Worm (Caenorhabditis elegans) whole organism, L4 larva: ENCODE measurements around the gene mix-1.

Experiments
- R02D3.7 ChIP-seq: fragments of 150-350 bp; sonication (generic microtip); optimal IDR thresholded peaks from 3 replicates; lab custom pipeline; 2014; ENCODE audit warnings: missing biosample characterization, missing genetic modification characterization
- Y75B8A.6 ChIP-seq: fragments of 200-800 bp; sonication (Bioruptor generic); IDR thresholded peaks from 2 replicates; pipeline ENCODE4 v1.3.6; 2022; ENCODE audit warnings: missing genetic modification reagents, missing genetic modification characterization, missing compliant biosample characterization
- ces-1 ChIP-seq: fragments of 150-350 bp; sonication (generic microtip); optimal IDR thresholded peaks from 4 replicates; lab custom pipeline; 2014; ENCODE audit warnings: missing biosample characterization, missing genetic modification reagents, missing genetic modification characterization
- daf-16 ChIP-seq, 3 experiments: sonication (generic microtip); optimal IDR thresholded peaks; 2 replicates each; lab custom pipeline; 2016 to 2017; ENCODE audit warnings: missing genetic modification characterization in 3 of 3, missing genetic modification reagents in 3 of 3, mild to moderate bottlenecking in 2 of 3, missing compliant biosample characterization in 2 of 3, missing biosample characterization in 1 of 3, moderate library complexity in 1 of 3
- fos-1 ChIP-seq: fragments of 150-350 bp; optimal IDR thresholded peaks from 2 replicates; lab custom pipeline; 2014; ENCODE audit warnings: missing biosample characterization, missing genetic modification characterization
- hif-1 ChIP-seq, 2 experiments: sonication (generic microtip); optimal IDR thresholded peaks; 2 replicates each; lab custom pipeline; 2016 to 2017; ENCODE audit warnings: missing compliant biosample characterization in 2 of 2, missing genetic modification characterization in 2 of 2, missing genetic modification reagents in 2 of 2, missing genotype in 2 of 2, mild to moderate bottlenecking in 1 of 2
- lsy-2 ChIP-seq, 2 experiments: fragments of 150-350 bp in 1 of 2; sonication (generic microtip) in 1 of 2; optimal IDR thresholded peaks; 2 replicates each; lab custom pipeline; 2014 to 2017; ENCODE audit warnings: missing biosample characterization in 2 of 2, missing genetic modification characterization in 2 of 2
- nhr-77 ChIP-seq: fragments of 150-350 bp; optimal IDR thresholded peaks from 2 replicates; lab custom pipeline; 2014; ENCODE audit warnings: missing biosample characterization, missing genetic modification characterization
- unc-62 ChIP-seq, 3 experiments: fragments of 150-350 bp in 1 of 3; sonication (generic microtip); optimal IDR thresholded peaks in 2 of 3; peaks in 1 of 3; 1 replicate in 1 of 3; 2 replicates in 2 of 3; lab custom pipeline; 2014 to 2017; ENCODE audit warnings: missing biosample characterization in 3 of 3, missing genetic modification characterization in 3 of 3, missing genetic modification reagents in 3 of 3, missing genotype in 1 of 3
- ztf-7 ChIP-seq: fragments of 150-350 bp; optimal IDR thresholded peaks from 2 replicates; lab custom pipeline; 2014; ENCODE audit warnings: missing biosample characterization, missing genetic modification characterization

DNA sequence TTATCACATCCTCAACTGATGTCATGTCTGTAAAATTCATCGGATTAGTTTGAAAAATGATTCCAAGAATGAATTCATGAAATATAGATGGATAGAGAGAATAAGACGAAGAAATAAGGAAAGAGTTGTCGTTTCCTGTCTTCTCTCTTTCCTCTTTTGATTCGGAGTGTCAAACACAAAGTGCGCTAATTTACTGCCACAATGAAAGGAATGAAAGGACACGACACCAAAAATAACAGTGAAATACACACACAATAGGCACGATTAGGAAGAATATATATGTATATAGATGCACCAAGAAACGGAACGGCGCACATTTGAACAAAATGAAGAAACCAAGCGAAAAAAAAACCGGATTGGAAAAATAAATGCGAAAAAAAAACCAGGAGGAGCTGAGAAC, 5.0 kb downstream of the mix-1 start, which contains the start of gene VM106R.1:
- TF ChIP-seq daf-16 (GFP tag; optimal IDR thresholded peaks at IDR 0.05; lab: Kevin White, UChicago) = no peak
- no peak for TF ChIP-seq daf-16 (tag; optimal IDR thresholded peaks at IDR 0.05; lab: Kevin White, UChicago)
- TF ChIP-seq ztf-7 = no peak
- no peak for TF ChIP-seq lsy-2 (tag; optimal IDR thresholded peaks at IDR 0.05; lab: Kevin White, UChicago)
- TF ChIP-seq unc-62 (GFP tag; optimal IDR thresholded peaks at IDR 0.05 in 1 of 2; lab: Kevin White, UChicago) = no peak
- no peak for TF ChIP-seq unc-62 (tag; optimal IDR thresholded peaks at IDR 0.05; lab: Kevin White, UChicago)
- TF ChIP-seq hif-1 (tag; optimal IDR thresholded peaks at IDR 0.05; lab: Kevin White, UChicago) = no peak
- TF ChIP-seq R02D3.7 = no peak
- no peak for TF ChIP-seq Y75B8A.6 (GFP tag; lab: Robert Waterston, UW)
- TF ChIP-seq fos-1 (tag; lab: Kevin White, UChicago) = no peak
- TF ChIP-seq ces-1 (GFP tag; lab: Kevin White, UChicago) = no peak
- TF ChIP-seq nhr-77 = no peak
